Worm (Caenorhabditis elegans) whole organism, mixed stage, embryonic: ENCODE measurements around the gene T27E7.5.

ENCODE experiments used
- lin-13 ChIP-seq: fragments of 150-350 bp; optimal IDR thresholded peaks from 2 replicates; lab custom pipeline; 2014; ENCODE audit warnings: missing biosample characterization, missing genetic modification characterization
- lin-32 ChIP-seq: fragments of 200-800 bp; sonication (Bioruptor generic); optimal IDR thresholded peaks from 2 replicates; lab custom pipeline; 2018; ENCODE audit warnings: mild to moderate bottlenecking, missing genetic modification characterization, missing compliant biosample characterization
- nhr-28 ChIP-seq: fragments of 150-350 bp; optimal IDR thresholded peaks from 2 replicates; lab custom pipeline; 2014; ENCODE audit warnings: missing biosample characterization, missing genetic modification characterization
- pha-4 ChIP-seq: fragments of 150-350 bp; optimal IDR thresholded peaks from 2 replicates; lab custom pipeline; 2018; ENCODE audit warnings: missing biosample characterization, missing genetic modification reagents, missing genetic modification characterization
- snpc-4 ChIP-seq: fragments of 150-350 bp; optimal IDR thresholded peaks from 2 replicates; lab custom pipeline; 2014; ENCODE audit warnings: missing biosample characterization, missing genetic modification characterization

- TF ChIP-seq snpc-4 (tag; lab: Kevin White, UChicago) (no peak), lin-13 (tag; lab: Kevin White, UChicago) (no peak), nhr-28 (tag; lab: Kevin White, UChicago) (no peak), pha-4 (tag; lab: Kevin White, UChicago) (no peak), lin-32 (GFP tag; lab: Kevin White, UChicago) (no peak)
Measured at ce11 chrIV:14559267-14559666, 22.3 kb downstream of the T27E7.5 start.
